Fruit fly (Drosophila melanogaster): ENCODE measurements around the gene CG43155.
A peak's percentile ranks its signal among the peaks of the same experiment; 100 is the strongest.

Gene CG43155

dm6 chrX:11450406-11450805 lies 9.2 kb upstream of the CG43155 start (continued):
- TF ChIP-seq CG6813 (GFP tag; optimal IDR thresholded peaks at IDR 0.05) (no peak), Chrac-16 (GFP tag; optimal IDR thresholded peaks at IDR 0.05) (no peak), CG15696 (tag; optimal IDR thresholded peaks at IDR 0.05) (no peak), zen (tag; optimal IDR thresholded peaks at IDR 0.05) (no peak), amos (GFP tag; IDR thresholded peaks at IDR 0.05; ENCODE audit: partially characterized antibody) (no peak), Spps (tag; optimal IDR thresholded peaks at IDR 0.05) (no peak), CG18764 (GFP tag; optimal IDR thresholded peaks at IDR 0.05) (no peak), CG8290 (GFP tag; optimal IDR thresholded peaks at IDR 0.05) (no peak), CG8290 (tag; optimal IDR thresholded peaks at IDR 0.05) (no peak), Rfx (GFP tag; IDR thresholded peaks at IDR 0.05) (peak; percentile 37), en (GFP tag; optimal IDR thresholded peaks at IDR 0.05) (no peak), h (optimal IDR thresholded peaks at IDR 0.05) (no peak), CG6654 (GFP tag; optimal IDR thresholded peaks at IDR 0.05) (no peak), CG4424 (GFP tag; optimal IDR thresholded peaks at IDR 0.05) (no peak), CG2678 (tag; optimal IDR thresholded peaks at IDR 0.05) (no peak)

- TF ChIP-seq CG17328 (GFP tag; IDR thresholded peaks at IDR 0.05) = peak; percentile 61
- TF ChIP-seq sna (GFP tag; IDR thresholded peaks at IDR 0.05; ENCODE audit: partially characterized antibody) = no peak
- no peak for TF ChIP-seq GATAe (GFP tag; conservative IDR thresholded peaks at IDR 0.05)
- TF ChIP-seq lmd (GFP tag; IDR thresholded peaks at IDR 0.05) = peak; percentile 69
- peak; percentile 48 for TF ChIP-seq tap (tag; optimal IDR thresholded peaks at IDR 0.05)
- TF ChIP-seq CG17612 (GFP tag; IDR thresholded peaks at IDR 0.05) = 0 out of 2 replicates have a peak, but pooled peaks have one; percentile 21
- no peak for TF ChIP-seq ftz-f1 (GFP tag; optimal IDR thresholded peaks at IDR 0.05)
- TF ChIP-seq chif (GFP tag; optimal IDR thresholded peaks at IDR 0.05) = peak in 1 of 2 experiments; percentile 22
- TF ChIP-seq hb (GFP tag; IDR thresholded peaks at IDR 0.05; ENCODE audit: partially characterized antibody) = no peak
- peak; percentile 69 for TF ChIP-seq Ptx1 (GFP tag; IDR thresholded peaks at IDR 0.05)
- TF ChIP-seq Dek (tag; optimal IDR thresholded peaks at IDR 0.05) = peak; percentile 53
- TF ChIP-seq stc (GFP tag; IDR thresholded peaks at IDR 0.05) = no peak
- TF ChIP-seq CG5245 (GFP tag; optimal IDR thresholded peaks at IDR 0.05) = no peak
- no peak for TF ChIP-seq CG13123 (GFP tag; optimal IDR thresholded peaks at IDR 0.05)
- TF ChIP-seq Ravus (GFP tag; IDR thresholded peaks at IDR 0.05) = no peak
- peak; percentile 25 for TF ChIP-seq CG1602 (GFP tag; optimal IDR thresholded peaks at IDR 0.05)
- no peak for TF ChIP-seq D (optimal IDR thresholded peaks at IDR 0.05)
- TF ChIP-seq D (GFP tag; optimal IDR thresholded peaks at IDR 0.05) = no peak
- no peak for TF ChIP-seq Dp (GFP tag; optimal IDR thresholded peaks at IDR 0.05)
- no peak for TF ChIP-seq Elba2 (GFP tag; optimal IDR thresholded peaks at IDR 0.05)
- TF ChIP-seq CG8924 (tag; optimal IDR thresholded peaks at IDR 0.05) = no peak
- TF ChIP-seq CG42726 (GFP tag; IDR thresholded peaks at IDR 0.05; ENCODE audit: partially characterized antibody) = no peak
- no peak for TF ChIP-seq CG12744 (GFP tag; optimal IDR thresholded peaks at IDR 0.05)
- no peak for TF ChIP-seq CG6854 (GFP tag; optimal IDR thresholded peaks at IDR 0.05)
- no peak for TF ChIP-seq CG12236 (GFP tag; optimal IDR thresholded peaks at IDR 0.05)
- TF ChIP-seq pum (GFP tag; optimal IDR thresholded peaks at IDR 0.05) = no peak
- peak; percentile 56 for TF ChIP-seq NfI (GFP tag; optimal IDR thresholded peaks at IDR 0.05)
- no peak for TF ChIP-seq Dad (GFP tag; optimal IDR thresholded peaks at IDR 0.05)
- TF ChIP-seq Aef1 (GFP tag; IDR thresholded peaks at IDR 0.05) = peak; percentile 52; the same call in 1 of the 3 replicates
- no peak for TF ChIP-seq CG4282 (GFP tag; optimal IDR thresholded peaks at IDR 0.05)
- TF ChIP-seq dpn (GFP tag; optimal IDR thresholded peaks at IDR 0.05) = peak in 1 of 2 experiments; percentile 53
- TF ChIP-seq CG13775 (GFP tag; optimal IDR thresholded peaks at IDR 0.05) = no peak
- TF ChIP-seq croc (GFP tag; conservative IDR thresholded peaks at IDR 0.05) = no peak
- no peak for TF ChIP-seq CG4707 (GFP tag; optimal IDR thresholded peaks at IDR 0.05)
- TF ChIP-seq knrl (GFP tag; IDR thresholded peaks at IDR 0.05; ENCODE audit: partially characterized antibody) = no peak
- no peak for TF ChIP-seq ewg (GFP tag; optimal IDR thresholded peaks at IDR 0.05)
Observed at dm6 chrX:11451027-11451572, 8.5 kb upstream of the CG43155 start.
